Worm (Caenorhabditis elegans) whole organism, late embryonic: ENCODE data around the gene W10C6.2.

Source experiments
- ceh-22 ChIP-seq: sonication (generic microtip); optimal IDR thresholded peaks from 2 replicates; lab custom pipeline; 2017; ENCODE audit warnings: missing biosample characterization, missing genetic modification characterization
- ceh-30 ChIP-seq: fragments of 150-350 bp; optimal IDR thresholded peaks from 2 replicates; lab custom pipeline; 2014; ENCODE audit warnings: missing biosample characterization, missing genetic modification characterization
- dmd-4 ChIP-seq: sonication (generic microtip); optimal IDR thresholded peaks from 2 replicates; lab custom pipeline; 2016; ENCODE audit warnings: borderline replicate concordance, missing genetic modification characterization, missing compliant biosample characterization
- dve-1 ChIP-seq: sonication (generic microtip); optimal IDR thresholded peaks from 2 replicates; lab custom pipeline; 2017; ENCODE audit warnings: antibody characterized with exemption, mild to moderate bottlenecking, missing genetic modification characterization, missing compliant biosample characterization

DNA sequence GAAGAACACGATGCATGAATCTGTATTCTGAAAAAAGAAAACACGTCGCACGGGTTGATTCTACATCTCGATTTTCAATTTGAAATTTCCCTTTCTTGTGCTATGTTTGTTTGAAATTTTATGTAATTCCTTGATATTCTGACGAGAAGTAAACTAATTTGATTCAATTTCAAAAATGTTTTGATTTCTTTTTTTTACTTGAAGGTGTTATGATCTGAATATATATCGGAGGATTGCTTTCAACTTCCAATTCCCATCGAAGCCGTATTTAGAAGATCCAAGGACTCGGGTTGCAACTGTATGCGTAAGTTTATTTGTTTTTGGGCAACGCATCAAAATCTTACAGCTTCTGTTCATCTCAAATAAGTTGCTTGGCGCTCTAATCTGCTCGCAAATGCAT is 5.7 kb upstream of the W10C6.2 start, which contains the start of gene F40F8.1:
- TF ChIP-seq ceh-22 = no peak
- no peak for TF ChIP-seq ceh-30
- no peak for TF ChIP-seq dmd-4 (tag; lab: Kevin White, UChicago)
- TF ChIP-seq dve-1 (tag; lab: Kevin White, UChicago) = no peak
